Fruit fly (Drosophila melanogaster): ENCODE results near the gene Sfp26Ad.

The Sfp26Ad gene

DNA sequence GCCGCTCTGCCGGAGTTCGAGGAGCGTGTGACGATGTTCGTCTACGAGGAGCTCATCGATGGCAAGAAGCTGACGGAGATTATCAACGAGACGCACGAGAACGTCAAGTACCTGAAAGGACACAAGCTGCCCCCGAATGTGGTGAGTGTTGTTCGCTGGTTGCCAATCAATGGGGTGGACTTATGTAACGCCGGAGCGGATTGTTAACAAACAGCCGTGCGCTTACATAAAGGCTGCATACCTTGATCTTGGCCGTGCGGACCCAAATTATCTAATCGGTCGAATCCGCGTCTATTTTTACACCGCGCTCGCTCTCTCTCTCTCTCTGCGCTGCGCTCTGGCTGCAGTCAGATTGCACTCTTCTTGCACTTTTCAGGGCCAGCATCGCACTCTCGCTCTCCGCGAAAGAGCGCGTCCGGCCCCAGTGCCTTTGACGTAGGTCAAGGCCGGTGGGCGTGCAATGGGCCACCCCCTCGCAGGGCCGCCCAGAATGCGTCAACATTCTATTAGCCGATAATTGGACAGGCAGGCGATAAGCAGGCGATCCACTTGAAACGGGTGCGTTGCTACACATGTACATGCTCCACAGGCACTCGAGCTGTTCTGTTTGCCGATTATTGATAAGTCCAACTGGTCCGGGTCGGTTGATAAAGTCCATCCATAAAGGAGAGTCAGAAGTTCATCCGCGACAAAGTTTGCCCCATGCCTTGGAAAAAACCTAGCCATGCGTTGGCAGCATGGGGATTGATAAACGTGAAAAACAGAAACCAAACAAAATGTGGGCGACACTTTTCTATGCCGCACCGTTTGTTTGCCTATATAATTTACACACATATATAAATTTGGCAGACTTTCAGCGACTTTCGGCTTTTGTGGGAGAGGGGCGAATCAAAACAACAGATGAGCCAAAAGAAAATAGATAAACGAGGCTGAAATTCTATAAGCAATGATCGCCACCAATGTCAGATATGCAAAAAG is 1.5 kb upstream of the Sfp26Ad start (continued):
- TF ChIP-seq CG6276 (GFP tag; optimal IDR thresholded peaks at IDR 0.05) (no peak), lz (GFP tag; optimal IDR thresholded peaks at IDR 0.05) (no peak), CG8632 (GFP tag; optimal IDR thresholded peaks at IDR 0.05) (no peak), achi (GFP tag; optimal IDR thresholded peaks at IDR 0.05) (no peak), spab (GFP tag; optimal IDR thresholded peaks at IDR 0.05) (no peak), CG7368 (GFP tag; optimal IDR thresholded peaks at IDR 0.05) (no peak), dac (GFP tag; optimal IDR thresholded peaks at IDR 0.05) (no peak), pdm3 (GFP tag; optimal IDR thresholded peaks at IDR 0.05) (no peak), fd85E (GFP tag; optimal IDR thresholded peaks at IDR 0.05) (no peak), Blimp-1 (GFP tag; optimal IDR thresholded peaks at IDR 0.05) (no peak), salr (GFP tag; optimal IDR thresholded peaks at IDR 0.05) (no peak), CG6854 (GFP tag; optimal IDR thresholded peaks at IDR 0.05) (no peak), Smox (GFP tag; optimal IDR thresholded peaks at IDR 0.05) (no peak), CG6163 (GFP tag; IDR thresholded peaks at IDR 0.05) (peak; percentile 58; the same call in 1 of the 3 replicates), acj6 (GFP tag; optimal IDR thresholded peaks at IDR 0.05) (no peak), CG6808 (GFP tag; optimal IDR thresholded peaks at IDR 0.05) (no peak), ss (GFP tag; optimal IDR thresholded peaks at IDR 0.05) (no peak), esn (GFP tag; optimal IDR thresholded peaks at IDR 0.05) (no peak), CG34406 (GFP tag; optimal IDR thresholded peaks at IDR 0.05) (no peak), CG4318 (GFP tag; optimal IDR thresholded peaks at IDR 0.05) (no peak), eg (GFP tag; IDR thresholded peaks at IDR 0.05) (no peak), CG3919 (GFP tag; optimal IDR thresholded peaks at IDR 0.05) (no peak), CG3032 (tag; optimal IDR thresholded peaks at IDR 0.05) (no peak), Ets21C (GFP tag; optimal IDR thresholded peaks at IDR 0.05) (no peak), CG32006 (GFP tag; optimal IDR thresholded peaks at IDR 0.05) (no peak), topi (GFP tag; optimal IDR thresholded peaks at IDR 0.05) (no peak)

DNA sequence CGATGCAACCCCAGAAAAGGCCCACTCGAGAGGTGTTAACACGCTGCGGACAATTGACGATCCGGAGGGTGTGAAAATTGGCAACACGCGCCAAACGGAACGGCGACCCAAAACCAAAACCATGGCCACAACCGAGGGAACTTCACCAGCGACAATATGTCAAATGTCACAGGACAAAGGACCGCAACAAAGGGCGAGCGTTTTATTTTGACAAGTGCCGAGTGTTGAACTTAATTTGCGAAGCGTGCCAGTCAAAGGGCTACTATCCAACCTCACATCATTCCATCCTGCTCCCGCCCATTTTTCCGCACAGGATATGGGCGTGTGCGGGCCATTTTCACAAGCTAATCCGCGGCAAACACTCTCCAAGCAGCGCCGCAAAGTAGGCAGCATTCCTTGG is 15.7 kb downstream of the Sfp26Ad start:
- TF ChIP-seq Sox15 (GFP tag; optimal IDR thresholded peaks at IDR 0.05) = no peak
- TF ChIP-seq CG6276 (GFP tag; optimal IDR thresholded peaks at IDR 0.05) = no peak
- TF ChIP-seq Lpt (GFP tag; optimal IDR thresholded peaks at IDR 0.05) = no peak
- TF ChIP-seq Ets96B (tag; optimal IDR thresholded peaks at IDR 0.05) = no peak
- TF ChIP-seq CG1621 (tag; optimal IDR thresholded peaks at IDR 0.05) = no peak
- TF ChIP-seq CG11762 (GFP tag; optimal IDR thresholded peaks at IDR 0.05; ENCODE audit: insufficient read depth) = no peak
- no peak for TF ChIP-seq Eip78C (GFP tag)
- TF ChIP-seq CG3032 (tag; optimal IDR thresholded peaks at IDR 0.05) = no peak
- TF ChIP-seq OdsH (GFP tag; optimal IDR thresholded peaks at IDR 0.05) = no peak
- TF ChIP-seq CG10631 (GFP tag; optimal IDR thresholded peaks at IDR 0.05) = no peak
- TF ChIP-seq CG8632 (GFP tag; optimal IDR thresholded peaks at IDR 0.05) = no peak
- no peak for TF ChIP-seq eg (GFP tag; IDR thresholded peaks at IDR 0.05)
- no peak for TF ChIP-seq CG34406 (GFP tag; optimal IDR thresholded peaks at IDR 0.05)
- no peak for TF ChIP-seq Sox102F (GFP tag; optimal IDR thresholded peaks at IDR 0.05)

DNA sequence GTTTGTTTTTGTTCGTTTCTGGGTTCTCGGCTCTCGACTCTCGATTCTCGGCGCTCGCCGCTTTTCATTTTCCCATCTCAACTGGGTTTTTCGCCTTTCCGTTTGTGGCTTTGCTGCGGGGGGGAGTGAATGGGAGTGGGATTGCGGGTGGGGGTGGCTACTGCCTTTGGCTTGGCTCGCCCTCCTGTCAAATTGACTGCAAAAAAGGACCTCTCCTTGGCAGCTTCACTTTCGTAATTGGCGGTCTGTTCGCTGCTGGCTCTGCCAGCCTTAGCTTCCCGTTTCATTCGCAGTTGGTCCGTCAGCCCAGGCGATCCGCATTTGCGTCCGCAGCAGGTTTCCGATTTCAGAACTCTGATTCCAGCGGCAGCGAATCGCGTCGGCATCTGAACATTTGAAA is 17.5 kb downstream of the Sfp26Ad start, which contains the start of gene dsf:
Gene dsf (plus strand): TSS at position 301 of the 400 bp plus-strand sequence.
- TF ChIP-seq topi (GFP tag; optimal IDR thresholded peaks at IDR 0.05) = no peak

DNA sequence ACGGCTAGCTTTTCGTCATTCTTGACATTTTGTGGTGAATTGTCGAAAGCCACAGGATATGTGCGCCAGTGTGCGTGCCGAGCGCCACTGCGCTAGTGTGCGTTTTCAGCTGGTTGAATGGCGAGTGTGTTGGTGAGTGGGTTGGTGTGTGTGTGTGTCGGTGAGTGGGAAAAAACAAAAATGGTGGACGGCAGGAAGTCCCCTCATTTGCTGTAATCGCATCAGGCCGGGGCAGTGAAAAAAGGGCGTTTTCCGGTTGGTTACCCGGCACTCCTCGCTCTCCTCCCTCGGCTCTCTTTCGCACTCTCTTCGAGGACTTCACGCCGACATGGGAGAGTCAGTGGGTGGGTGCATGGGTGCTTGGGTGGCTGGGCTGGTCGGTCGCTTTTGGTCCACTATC is 17.9 kb downstream of the Sfp26Ad start:
- TF ChIP-seq dsx (GFP tag; optimal IDR thresholded peaks at IDR 0.05; ENCODE audit: poor library complexity, severe bottlenecking) (no peak), CG7368 (GFP tag; optimal IDR thresholded peaks at IDR 0.05) (peak; percentile 6), ss (GFP tag; optimal IDR thresholded peaks at IDR 0.05) (no peak), fd85E (GFP tag; optimal IDR thresholded peaks at IDR 0.05) (no peak), Lpt (GFP tag; optimal IDR thresholded peaks at IDR 0.05) (no peak), CG8119 (GFP tag; IDR thresholded peaks at IDR 0.05) (no peak), svp (GFP tag) (no peak)

Measured in whole organism, prepupa.